Fruit fly (Drosophila melanogaster): ENCODE measurements around the gene Tmf.

The Tmf gene

DNA sequence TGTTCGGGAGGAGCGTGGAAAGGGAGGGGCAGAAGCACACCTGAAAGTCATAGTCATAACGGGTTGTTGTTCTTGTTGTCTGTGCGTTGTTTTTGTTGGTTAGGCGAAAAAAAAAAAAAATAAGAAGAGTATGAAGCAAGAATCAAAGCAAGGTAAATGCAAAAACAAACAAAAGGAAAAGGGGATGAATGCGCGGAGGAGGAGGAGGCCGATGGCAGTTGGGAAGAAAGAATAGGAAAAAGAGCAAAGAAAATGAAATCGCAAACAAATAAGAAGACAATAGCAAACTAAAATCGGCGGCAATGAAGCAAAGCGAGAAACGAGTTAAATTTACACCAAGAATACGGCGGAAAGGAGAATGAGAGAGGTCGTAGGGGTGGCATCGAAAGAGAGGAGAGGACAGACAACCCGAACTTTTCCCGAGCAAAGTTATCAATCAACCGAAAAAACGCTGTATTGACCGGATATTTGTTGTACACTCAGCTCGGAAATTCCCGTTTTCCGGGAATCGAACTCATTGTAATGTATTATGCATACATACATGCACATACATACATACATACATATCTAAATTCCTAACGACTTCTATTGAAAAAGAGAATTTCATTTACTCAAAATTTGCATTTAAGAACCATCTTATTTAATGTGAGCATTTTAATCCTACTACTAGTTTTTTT, 16.4 kb downstream of the Tmf start (continued):
- TF ChIP-seq dm (GFP tag; optimal IDR thresholded peaks at IDR 0.05) = no peak
- TF ChIP-seq CG34422 (GFP tag; IDR thresholded peaks at IDR 0.05) = no peak
- TF ChIP-seq lov (optimal IDR thresholded peaks at IDR 0.05) = no peak
- TF ChIP-seq lov (GFP tag; IDR thresholded peaks at IDR 0.05) = no peak
- no peak for TF ChIP-seq Lim3 (GFP tag; IDR thresholded peaks at IDR 0.05)
- no peak for TF ChIP-seq Usf (GFP tag; optimal IDR thresholded peaks at IDR 0.05)
- TF ChIP-seq CG9215 (GFP tag; IDR thresholded peaks at IDR 0.05) = no peak
- TF ChIP-seq CG14710 (tag; optimal IDR thresholded peaks at IDR 0.05) = peak; percentile 18
- TF ChIP-seq ind (GFP tag; optimal IDR thresholded peaks at IDR 0.05) = peak; percentile 35
- TF ChIP-seq CG10431 (GFP tag; optimal IDR thresholded peaks at IDR 0.05) = no peak
- TF ChIP-seq ranshi (GFP tag; IDR thresholded peaks at IDR 0.05) = no peak
- TF ChIP-seq CG5953 (GFP tag; IDR thresholded peaks at IDR 0.05) = no peak
- TF ChIP-seq gem (tag; optimal IDR thresholded peaks at IDR 0.05) = peak; percentile 51
- no peak for TF ChIP-seq CG9876 (GFP tag; optimal IDR thresholded peaks at IDR 0.05)
- TF ChIP-seq Xrp1 (GFP tag; IDR thresholded peaks at IDR 0.05) = peak; percentile 36; the same call in 1 of the 2 replicates
- no peak for TF ChIP-seq MBD-R2 (GFP tag; IDR thresholded peaks at IDR 0.05)
- TF ChIP-seq CG2120 (GFP tag; optimal IDR thresholded peaks at IDR 0.05) = no peak
- no peak for TF ChIP-seq unc-4 (GFP tag; IDR thresholded peaks at IDR 0.05; ENCODE audit: partially characterized antibody)
- peak; percentile 6 for TF ChIP-seq CG8281 (tag; optimal IDR thresholded peaks at IDR 0.05)
- TF ChIP-seq CG30403 (GFP tag; optimal IDR thresholded peaks at IDR 0.05) = peak; percentile 1
- no peak for TF ChIP-seq Lpt (GFP tag; optimal IDR thresholded peaks at IDR 0.05)
- TF ChIP-seq Eip74EF (GFP tag; optimal IDR thresholded peaks at IDR 0.05) = no peak
- TF ChIP-seq Mad (GFP tag; optimal IDR thresholded peaks at IDR 0.05) = no peak
- TF ChIP-seq jigr1 (GFP tag; IDR thresholded peaks at IDR 0.05) = no peak
- TF ChIP-seq oc (tag; optimal IDR thresholded peaks at IDR 0.05) = no peak
- TF ChIP-seq nerfin-1 (tag; optimal IDR thresholded peaks at IDR 0.05) = no peak
- TF ChIP-seq Antp (GFP tag; optimal IDR thresholded peaks at IDR 0.05) = no peak
- TF ChIP-seq Dip2 (GFP tag; IDR thresholded peaks at IDR 0.05) = no peak
- peak; percentile 53 for TF ChIP-seq nom (GFP tag; optimal IDR thresholded peaks at IDR 0.05)
- no peak for TF ChIP-seq grn (GFP tag; optimal IDR thresholded peaks at IDR 0.05)
- no peak for TF ChIP-seq cg (GFP tag; optimal IDR thresholded peaks at IDR 0.05)
- no peak for TF ChIP-seq ham (GFP tag; IDR thresholded peaks at IDR 0.05)
- TF ChIP-seq pnt (GFP tag; optimal IDR thresholded peaks at IDR 0.05) = no peak
- no peak for TF ChIP-seq CG11085 (GFP tag; IDR thresholded peaks at IDR 0.05)
- no peak for TF ChIP-seq CG8478 (optimal IDR thresholded peaks at IDR 0.05)
- TF ChIP-seq CG18262 (tag; optimal IDR thresholded peaks at IDR 0.05) = peak; percentile 55
- TF ChIP-seq kay (GFP tag; optimal IDR thresholded peaks at IDR 0.05) = no peak
- TF ChIP-seq zen2 (GFP tag; IDR thresholded peaks at IDR 0.05; ENCODE audit: partially characterized antibody) = no peak

DNA sequence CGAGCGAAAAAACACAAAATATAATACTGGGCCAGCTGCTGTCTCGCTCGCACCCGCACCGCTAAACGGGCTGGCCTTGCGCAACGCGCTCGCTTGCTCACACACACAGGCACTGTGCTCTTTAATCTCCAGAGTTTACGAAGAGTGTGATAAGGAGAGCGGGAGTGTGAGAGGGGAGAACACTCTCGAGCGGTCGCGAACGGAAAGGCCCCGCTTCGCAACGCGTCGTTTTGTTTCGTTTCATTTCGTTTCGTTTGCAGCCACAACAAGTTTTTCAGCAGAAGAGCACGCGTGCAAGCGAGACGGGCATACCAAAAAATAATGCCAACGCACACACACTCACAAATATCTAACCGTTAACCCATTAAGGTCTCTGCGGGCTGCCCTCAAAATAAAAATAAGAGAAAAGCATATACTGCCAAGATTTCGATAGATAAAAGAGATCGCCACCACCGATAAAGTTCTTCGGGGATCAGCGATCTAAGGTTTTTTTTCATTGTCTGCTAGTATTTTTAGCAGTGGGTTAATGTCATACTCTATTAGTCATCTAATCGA, 17.5 kb downstream of the Tmf start:
- TF ChIP-seq CG12071 (GFP tag; optimal IDR thresholded peaks at IDR 0.05) (peak; percentile 6), CG1792 (GFP tag; optimal IDR thresholded peaks at IDR 0.05) (no peak), CG12659 (GFP tag; optimal IDR thresholded peaks at IDR 0.05) (peak; percentile 44), stwl (tag; optimal IDR thresholded peaks at IDR 0.05) (no peak), Fer2 (tag; optimal IDR thresholded peaks at IDR 0.05) (peak; percentile 22), Elba2 (GFP tag; optimal IDR thresholded peaks at IDR 0.05) (no peak), CG17385 (GFP tag; optimal IDR thresholded peaks at IDR 0.05) (peak; percentile 37), Lpt (GFP tag; optimal IDR thresholded peaks at IDR 0.05) (no peak), CG9609 (GFP tag; optimal IDR thresholded peaks at IDR 0.05) (peak; percentile 52), CG11398 (GFP tag; optimal IDR thresholded peaks at IDR 0.05) (no peak), Asciz (GFP tag; optimal IDR thresholded peaks at IDR 0.05) (no peak), CG11696 (GFP tag; IDR thresholded peaks at IDR 0.05) (0 out of 2 replicates have a peak, but pooled peaks have one; percentile 16), Poxn (GFP tag; IDR thresholded peaks at IDR 0.05) (no peak), Mrtf (GFP tag; IDR thresholded peaks at IDR 0.05) (peak; percentile 40; the same call in 1 of the 3 replicates), CG1832 (GFP tag; optimal IDR thresholded peaks at IDR 0.05) (peak; percentile 91), zen (tag; optimal IDR thresholded peaks at IDR 0.05) (peak; percentile 77)

Measured in whole organism, embryonic.